Worm (Caenorhabditis elegans): ENCODE results near the gene his-32.
A peak's percentile ranks its signal among the peaks of the same experiment; 100 is the strongest.

The his-32 gene

ce11 chrIV:8333988-8334863 is at the start of gene his-32:
Gene his-32, plus strand, starts transcription at chrIV:8334305.
- TF ChIP-seq med-1 (GFP tag; optimal IDR thresholded peaks at IDR 0.05; ENCODE audit: insufficient read depth) = no peak
- TF ChIP-seq flt-1 (GFP tag; IDR thresholded peaks at IDR 0.05) = peak; percentile 86
- TF ChIP-seq klf-2 (GFP tag; conservative IDR thresholded peaks at IDR 0.05) = no peak
- no peak for TF ChIP-seq tab-1 (GFP tag; IDR thresholded peaks at IDR 0.05)
- TF ChIP-seq ztf-29 (GFP tag; IDR thresholded peaks at IDR 0.05) = peak; percentile 14; the same call in 1 of the 2 replicates
- TF ChIP-seq T22C8.4 (GFP tag; IDR thresholded peaks at IDR 0.05) = no peak
- no peak for TF ChIP-seq ztf-23 (GFP tag; IDR thresholded peaks at IDR 0.05)
- TF ChIP-seq cog-1 (tag; optimal IDR thresholded peaks at IDR 0.05) = peak; percentile 87

ce11 chrIV:8286352-8286751 is 47.8 kb upstream of the his-32 start, which contains the start of gene K07H8.9:
Gene K07H8.9, minus strand, starts transcription at chrIV:8286476.
- TF ChIP-seq tab-1 (GFP tag; IDR thresholded peaks at IDR 0.05) = no peak
- no peak for TF ChIP-seq med-1 (GFP tag; optimal IDR thresholded peaks at IDR 0.05; ENCODE audit: insufficient read depth)
- no peak for TF ChIP-seq ztf-23 (GFP tag; IDR thresholded peaks at IDR 0.05)
- no peak for TF ChIP-seq ref-1 (GFP tag; conservative IDR thresholded peaks at IDR 0.05)
- TF ChIP-seq ztf-29 (GFP tag; IDR thresholded peaks at IDR 0.05) = no peak
- no peak for TF ChIP-seq cog-1 (tag; optimal IDR thresholded peaks at IDR 0.05)
- TF ChIP-seq klf-2 (GFP tag; conservative IDR thresholded peaks at IDR 0.05) = no peak

- TF ChIP-seq cog-1 (tag; optimal IDR thresholded peaks at IDR 0.05) = no peak
- TF ChIP-seq ztf-29 (GFP tag; IDR thresholded peaks at IDR 0.05) = no peak
- no peak for TF ChIP-seq klf-2 (GFP tag; conservative IDR thresholded peaks at IDR 0.05)
- TF ChIP-seq flt-1 (GFP tag; IDR thresholded peaks at IDR 0.05) = no peak
Measured at ce11 chrIV:8287287-8287686, 46.8 kb upstream of the his-32 start.

ce11 chrIV:8289105-8289504 is 45.0 kb upstream of the his-32 start:
- TF ChIP-seq T22C8.4 (GFP tag; IDR thresholded peaks at IDR 0.05) (no peak), ztf-23 (GFP tag; IDR thresholded peaks at IDR 0.05) (no peak), tab-1 (GFP tag; IDR thresholded peaks at IDR 0.05) (no peak), med-1 (GFP tag; optimal IDR thresholded peaks at IDR 0.05; ENCODE audit: insufficient read depth) (no peak), cog-1 (tag; optimal IDR thresholded peaks at IDR 0.05) (no peak), ref-1 (GFP tag; conservative IDR thresholded peaks at IDR 0.05) (no peak), klf-2 (GFP tag; conservative IDR thresholded peaks at IDR 0.05) (no peak), ztf-29 (GFP tag; IDR thresholded peaks at IDR 0.05) (no peak), flt-1 (GFP tag; IDR thresholded peaks at IDR 0.05) (no peak)

ce11 chrIV:8289505-8289579 is 44.8 kb upstream of the his-32 start, which contains the start of gene nucl-1:
Gene nucl-1, minus strand, starts transcription at chrIV:8289530.
- no peak for TF ChIP-seq ref-1 (GFP tag; conservative IDR thresholded peaks at IDR 0.05)
- TF ChIP-seq tab-1 (GFP tag; IDR thresholded peaks at IDR 0.05) = no peak
- TF ChIP-seq T22C8.4 (GFP tag; IDR thresholded peaks at IDR 0.05) = no peak
- no peak for TF ChIP-seq ztf-23 (GFP tag; IDR thresholded peaks at IDR 0.05)
- no peak for TF ChIP-seq klf-2 (GFP tag; conservative IDR thresholded peaks at IDR 0.05)
- TF ChIP-seq med-1 (GFP tag; optimal IDR thresholded peaks at IDR 0.05; ENCODE audit: insufficient read depth) = no peak

- TF ChIP-seq ztf-23 (GFP tag; IDR thresholded peaks at IDR 0.05) (no peak), ztf-29 (GFP tag; IDR thresholded peaks at IDR 0.05) (0 out of 2 replicates have a peak, but pooled peaks have one; percentile 39)
Measured at ce11 chrIV:8289580-8290323, 44.4 kb upstream of the his-32 start, which contains the start of gene daf-31. Gene daf-31, plus strand, starts transcription at chrIV:8290273.

- no peak for TF ChIP-seq med-1 (GFP tag; optimal IDR thresholded peaks at IDR 0.05; ENCODE audit: insufficient read depth)
- no peak for TF ChIP-seq T22C8.4 (GFP tag; IDR thresholded peaks at IDR 0.05)
- no peak for TF ChIP-seq cog-1 (tag; optimal IDR thresholded peaks at IDR 0.05)
- TF ChIP-seq klf-2 (GFP tag; conservative IDR thresholded peaks at IDR 0.05) = no peak
- no peak for TF ChIP-seq ztf-29 (GFP tag; IDR thresholded peaks at IDR 0.05)
- no peak for TF ChIP-seq ref-1 (GFP tag; conservative IDR thresholded peaks at IDR 0.05)
- no peak for TF ChIP-seq ztf-23 (GFP tag; IDR thresholded peaks at IDR 0.05)
- TF ChIP-seq tab-1 (GFP tag; IDR thresholded peaks at IDR 0.05) = no peak
- TF ChIP-seq flt-1 (GFP tag; IDR thresholded peaks at IDR 0.05) = no peak
Measured at ce11 chrIV:8291232-8291631, 42.9 kb upstream of the his-32 start, which contains the start of gene K07H8.2. Gene K07H8.2, plus strand, starts transcription at chrIV:8291532.

- no peak for TF ChIP-seq T22C8.4 (GFP tag; IDR thresholded peaks at IDR 0.05)
- no peak for TF ChIP-seq ztf-29 (GFP tag; IDR thresholded peaks at IDR 0.05)
- no peak for TF ChIP-seq flt-1 (GFP tag; IDR thresholded peaks at IDR 0.05)
- TF ChIP-seq ref-1 (GFP tag; conservative IDR thresholded peaks at IDR 0.05) = no peak
- TF ChIP-seq klf-2 (GFP tag; conservative IDR thresholded peaks at IDR 0.05) = no peak
- no peak for TF ChIP-seq med-1 (GFP tag; optimal IDR thresholded peaks at IDR 0.05; ENCODE audit: insufficient read depth)
- no peak for TF ChIP-seq tab-1 (GFP tag; IDR thresholded peaks at IDR 0.05)
- no peak for TF ChIP-seq cog-1 (tag; optimal IDR thresholded peaks at IDR 0.05)
- no peak for TF ChIP-seq ztf-23 (GFP tag; IDR thresholded peaks at IDR 0.05)
Measured at ce11 chrIV:8294650-8295049, 39.5 kb upstream of the his-32 start, which contains the start of gene tbce-1. Gene tbce-1, plus strand, starts transcription at chrIV:8294690.

ce11 chrIV:8297192-8297591 is 36.9 kb upstream of the his-32 start, which contains the start of gene nprl-3:
Gene nprl-3, plus strand, starts transcription at chrIV:8297492.
- TF ChIP-seq ztf-29 (GFP tag; IDR thresholded peaks at IDR 0.05) (no peak), cog-1 (tag; optimal IDR thresholded peaks at IDR 0.05) (no peak), klf-2 (GFP tag; conservative IDR thresholded peaks at IDR 0.05) (no peak), tab-1 (GFP tag; IDR thresholded peaks at IDR 0.05) (no peak), T22C8.4 (GFP tag; IDR thresholded peaks at IDR 0.05) (no peak), ref-1 (GFP tag; conservative IDR thresholded peaks at IDR 0.05) (no peak), ztf-23 (GFP tag; IDR thresholded peaks at IDR 0.05) (no peak), med-1 (GFP tag; optimal IDR thresholded peaks at IDR 0.05; ENCODE audit: insufficient read depth) (no peak), flt-1 (GFP tag; IDR thresholded peaks at IDR 0.05) (no peak)
